Fruit fly (Drosophila melanogaster) whole organism, prepupa: ENCODE results near the gene CG16978.

Experiments
- CG10631 ChIP-seq: fragments of 200-800 bp; sonication (Bioruptor generic); optimal IDR thresholded peaks from 2 replicates; lab custom pipeline; 2016; ENCODE audit warnings: missing biosample characterization, missing genetic modification characterization
- CG10669 ChIP-seq: fragments of 200-800 bp; sonication (Bioruptor generic); optimal IDR thresholded peaks from 3 replicates; lab custom pipeline; 2018; ENCODE audit warnings: missing biosample characterization, mild to moderate bottlenecking, missing genetic modification characterization, moderate library complexity
- CG11294 ChIP-seq: fragments of 200-800 bp; sonication (Bioruptor generic); IDR thresholded peaks from 2 replicates; pipeline ENCODE4 v1.3.6; 2022; ENCODE audit warnings: missing biosample characterization, missing genetic modification characterization
- CG11762 ChIP-seq: fragments of 200-800 bp; sonication (Bioruptor generic); optimal IDR thresholded peaks from 3 replicates; lab custom pipeline; 2016; ENCODE audit warnings: missing biosample characterization, missing genetic modification characterization; ENCODE audit not compliant: insufficient read depth
- CG15336 ChIP-seq: fragments of 200-800 bp; sonication (Bioruptor generic); IDR thresholded peaks from 2 replicates; pipeline ENCODE4 v1.3.6; 2022; ENCODE audit warnings: missing biosample characterization, missing genetic modification characterization
- CG16779 ChIP-seq: fragments of 200-800 bp; sonication (Bioruptor generic); optimal IDR thresholded peaks from 3 replicates; lab custom pipeline; 2017; ENCODE audit warnings: missing biosample characterization, mild to moderate bottlenecking, missing genetic modification characterization
- CG3032 ChIP-seq: fragments of 200-800 bp; optimal IDR thresholded peaks from 2 replicates; lab custom pipeline; 2019; ENCODE audit warnings: missing biosample characterization, mild to moderate bottlenecking, missing genetic modification characterization, moderate library complexity
- CG31627 ChIP-seq: fragments of 200-800 bp; sonication (Bioruptor generic); optimal IDR thresholded peaks from 3 replicates; lab custom pipeline; 2016; ENCODE audit warnings: missing biosample characterization, missing genetic modification characterization
- CG32006 ChIP-seq: fragments of 200-800 bp; sonication (Bioruptor generic); optimal IDR thresholded peaks from 3 replicates; lab custom pipeline; 2017; ENCODE audit warnings: missing biosample characterization, mild to moderate bottlenecking, missing genetic modification characterization
- CG34406 ChIP-seq: fragments of 200-800 bp; sonication (Bioruptor generic); optimal IDR thresholded peaks from 3 replicates; lab custom pipeline; 2016; ENCODE audit warnings: missing biosample characterization, missing genetic modification characterization
- CG3919 ChIP-seq: fragments of 200-800 bp; sonication (Bioruptor generic); optimal IDR thresholded peaks from 3 replicates; lab custom pipeline; 2016; ENCODE audit warnings: missing biosample characterization, missing genetic modification characterization
- CG4318 ChIP-seq: fragments of 200-800 bp; sonication (Bioruptor generic); optimal IDR thresholded peaks from 3 replicates; lab custom pipeline; 2017; ENCODE audit warnings: missing biosample characterization, mild to moderate bottlenecking, missing genetic modification characterization
- CG6163 ChIP-seq: fragments of 200-800 bp; sonication (Bioruptor generic); IDR thresholded peaks from 3 replicates; pipeline ENCODE4 v1.3.6; 2022; ENCODE audit warnings: missing biosample characterization, missing genetic modification characterization
- CG6276 ChIP-seq: fragments of 200-800 bp; sonication (Bioruptor generic); optimal IDR thresholded peaks from 2 replicates; lab custom pipeline; 2017; ENCODE audit warnings: missing biosample characterization, mild to moderate bottlenecking, missing genetic modification characterization
- CG6792 ChIP-seq: fragments of 200-800 bp; sonication (Bioruptor generic); optimal IDR thresholded peaks from 3 replicates; lab custom pipeline; 2016; ENCODE audit warnings: missing biosample characterization, missing genetic modification characterization
- CG6854 ChIP-seq: fragments of 200-800 bp; sonication (Bioruptor generic); optimal IDR thresholded peaks from 2 replicates; lab custom pipeline; 2017; ENCODE audit warnings: missing biosample characterization, mild to moderate bottlenecking, missing genetic modification characterization
- CG8319 ChIP-seq: fragments of 200-800 bp; sonication (Bioruptor generic); optimal IDR thresholded peaks from 3 replicates; lab custom pipeline; 2016; ENCODE audit warnings: missing biosample characterization, missing genetic modification characterization
- CG9139 ChIP-seq: fragments of 200-800 bp; sonication (Bioruptor generic); optimal IDR thresholded peaks from 3 replicates; lab custom pipeline; 2017; ENCODE audit warnings: missing biosample characterization, mild to moderate bottlenecking, missing genetic modification characterization
- Eip75B ChIP-seq: fragments of 200-800 bp; sonication (Bioruptor generic); optimal IDR thresholded peaks from 3 replicates; lab custom pipeline; 2016; ENCODE audit warnings: missing biosample characterization, missing genetic modification characterization
- Eip78C ChIP-seq: fragments of 200-800 bp; sonication (Bioruptor generic); peaks from one replicate; lab custom pipeline; 2016; ENCODE audit warnings: missing biosample characterization, missing genetic modification characterization
- Eip93F ChIP-seq: fragments of 200-800 bp; sonication (Bioruptor generic); optimal IDR thresholded peaks from 2 replicates; lab custom pipeline; 2016; ENCODE audit warnings: missing biosample characterization, mild to moderate bottlenecking, missing genetic modification characterization
- Ets21C ChIP-seq: fragments of 200-800 bp; sonication (Bioruptor generic); optimal IDR thresholded peaks from 3 replicates; lab custom pipeline; 2016; ENCODE audit warnings: missing biosample characterization, missing genetic modification characterization
- Ets96B ChIP-seq: fragments of 200-800 bp; optimal IDR thresholded peaks from 2 replicates; lab custom pipeline; 2019; ENCODE audit warnings: missing biosample characterization, mild to moderate bottlenecking, missing genetic modification characterization, moderate library complexity
- Gug ChIP-seq: fragments of 200-800 bp; sonication (Bioruptor generic); IDR thresholded peaks from 2 replicates; pipeline ENCODE4 v1.3.6; 2022; ENCODE audit warnings: missing biosample characterization, missing genetic modification characterization
- Hr38 ChIP-seq: sonication (Bioruptor generic); optimal IDR thresholded peaks from 2 replicates; lab custom pipeline; 2016; ENCODE audit warnings: missing biosample characterization, missing genetic modification characterization
- Hr39 ChIP-seq: fragments of 200-800 bp; sonication (Bioruptor generic); optimal IDR thresholded peaks from 2 replicates; lab custom pipeline; 2016; ENCODE audit warnings: missing biosample characterization, missing genetic modification characterization
- Hr4 ChIP-seq: fragments of 200-800 bp; sonication (Bioruptor generic); optimal IDR thresholded peaks from 3 replicates; lab custom pipeline; 2016; ENCODE audit warnings: missing biosample characterization, missing genetic modification characterization
- Lpt ChIP-seq: fragments of 200-800 bp; sonication (Bioruptor generic); optimal IDR thresholded peaks from 3 replicates; lab custom pipeline; 2016; ENCODE audit warnings: missing biosample characterization, missing genetic modification characterization
- Met ChIP-seq: fragments of 200-800 bp; sonication (Bioruptor generic); optimal IDR thresholded peaks from 3 replicates; lab custom pipeline; 2016; ENCODE audit warnings: missing biosample characterization, missing genetic modification characterization
- OdsH ChIP-seq: fragments of 200-800 bp; sonication (Bioruptor generic); optimal IDR thresholded peaks from 3 replicates; lab custom pipeline; 2016; ENCODE audit warnings: missing biosample characterization, missing genetic modification characterization
- Smox ChIP-seq: fragments of 200-800 bp; sonication (Bioruptor generic); optimal IDR thresholded peaks from 3 replicates; lab custom pipeline; 2016; ENCODE audit warnings: missing biosample characterization, missing genetic modification characterization
- Sox102F ChIP-seq: fragments of 200-800 bp; sonication (Bioruptor generic); optimal IDR thresholded peaks from 2 replicates; lab custom pipeline; 2016; ENCODE audit warnings: missing biosample characterization, mild to moderate bottlenecking, missing genetic modification characterization
- Sox14 ChIP-seq: fragments of 200-800 bp; sonication (Bioruptor generic); optimal IDR thresholded peaks from 3 replicates; lab custom pipeline; 2016; ENCODE audit warnings: missing biosample characterization, missing genetic modification characterization
- Sox15 ChIP-seq: fragments of 200-800 bp; sonication (Bioruptor generic); optimal IDR thresholded peaks from 3 replicates; lab custom pipeline; 2016; ENCODE audit warnings: missing biosample characterization, missing genetic modification characterization
- achi ChIP-seq: fragments of 200-800 bp; sonication (Bioruptor generic); optimal IDR thresholded peaks from 3 replicates; lab custom pipeline; 2016; ENCODE audit warnings: missing biosample characterization, missing genetic modification characterization
- acj6 ChIP-seq: fragments of 200-800 bp; sonication (Bioruptor generic); optimal IDR thresholded peaks from 3 replicates; lab custom pipeline; 2016; ENCODE audit warnings: missing biosample characterization, missing genetic modification characterization
- cyc ChIP-seq: fragments of 200-800 bp; sonication (Bioruptor generic); optimal IDR thresholded peaks from 3 replicates; lab custom pipeline; 2016; ENCODE audit warnings: missing biosample characterization, missing genetic modification characterization
- dac ChIP-seq: fragments of 200-800 bp; sonication (Bioruptor generic); optimal IDR thresholded peaks from 2 replicates; lab custom pipeline; 2017; ENCODE audit warnings: missing biosample characterization, mild to moderate bottlenecking, missing genetic modification characterization
- dsx ChIP-seq: fragments of 200-800 bp; optimal IDR thresholded peaks from 3 replicates; lab custom pipeline; 2019; ENCODE audit warnings: missing biosample characterization, mild to moderate bottlenecking, missing genetic modification characterization, moderate library complexity; ENCODE audit not compliant: poor library complexity, severe bottlenecking
- esn ChIP-seq: fragments of 200-800 bp; sonication (Bioruptor generic); optimal IDR thresholded peaks from 2 replicates; lab custom pipeline; 2016; ENCODE audit warnings: missing biosample characterization, mild to moderate bottlenecking, missing genetic modification characterization, moderate library complexity
- fd59A ChIP-seq: fragments of 200-800 bp; sonication (Bioruptor generic); optimal IDR thresholded peaks from 2 replicates; lab custom pipeline; 2017; ENCODE audit warnings: missing biosample characterization, mild to moderate bottlenecking, missing genetic modification characterization, missing genetic modification reagents
- fd85E ChIP-seq: fragments of 200-800 bp; sonication (Bioruptor generic); optimal IDR thresholded peaks from 3 replicates; lab custom pipeline; 2016; ENCODE audit warnings: missing biosample characterization, missing genetic modification characterization
- fkh ChIP-seq: fragments of 200-800 bp; sonication (Bioruptor generic); optimal IDR thresholded peaks from 3 replicates; lab custom pipeline; 2017; ENCODE audit warnings: missing biosample characterization, mild to moderate bottlenecking, missing genetic modification characterization, moderate library complexity
- salr ChIP-seq, 2 experiments: fragments of 200-800 bp; sonication (Bioruptor generic); optimal IDR thresholded peaks; 3 replicates each; lab custom pipeline; 2016 to 2018; ENCODE audit warnings: missing biosample characterization in 2 of 2, missing genetic modification characterization in 2 of 2, mild to moderate bottlenecking in 1 of 2
- ss ChIP-seq, 2 experiments: fragments of 200-800 bp; sonication (Bioruptor generic); optimal IDR thresholded peaks; 2 replicates in 1 of 2; 3 replicates in 1 of 2; lab custom pipeline; 2017 to 2018; ENCODE audit warnings: mild to moderate bottlenecking in 2 of 2, missing biosample characterization in 2 of 2, missing genetic modification characterization in 2 of 2, moderate library complexity in 1 of 2
- topi ChIP-seq: fragments of 200-800 bp; sonication (Bioruptor generic); optimal IDR thresholded peaks from 3 replicates; lab custom pipeline; 2016; ENCODE audit warnings: missing biosample characterization, missing genetic modification characterization

Gene CG16978

DNA sequence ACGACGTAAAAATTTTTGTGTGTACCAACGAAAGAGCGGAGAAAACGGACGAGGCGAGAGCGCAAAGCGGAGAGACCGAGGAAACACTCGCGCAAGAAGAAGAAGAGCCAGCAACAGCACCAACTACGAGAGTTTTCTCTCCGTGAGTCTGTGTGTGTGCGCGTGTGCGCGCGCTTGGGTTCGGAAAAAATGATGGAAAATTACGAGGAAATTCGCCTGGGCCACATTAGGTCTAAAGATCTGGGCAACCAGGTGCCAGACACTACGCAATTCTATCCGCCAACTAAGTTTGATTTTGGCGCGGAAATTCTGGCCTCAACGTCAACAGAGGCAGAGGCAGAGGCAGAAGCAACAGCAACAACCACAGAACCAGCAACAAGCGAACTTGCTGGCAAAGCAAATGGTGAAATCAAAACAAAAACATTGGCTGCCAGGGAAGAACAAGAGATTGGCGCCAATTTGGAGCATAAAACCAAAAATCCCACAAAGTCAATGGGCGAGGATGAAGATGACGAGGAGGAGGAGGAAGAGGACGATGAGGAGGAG lies 22.5 kb upstream of the CG16978 start, which contains the start of gene DnaJ-H:
DnaJ-H (minus strand) TSS at position 271 of the 546 bp plus-strand sequence.
- TF ChIP-seq fd85E (GFP tag; lab: Kevin White, UChicago) = peak; percentile 25
- no peak for TF ChIP-seq Hr38
- TF ChIP-seq CG6854 (GFP tag; lab: Kevin White, UChicago) = peak; percentile 22

DNA sequence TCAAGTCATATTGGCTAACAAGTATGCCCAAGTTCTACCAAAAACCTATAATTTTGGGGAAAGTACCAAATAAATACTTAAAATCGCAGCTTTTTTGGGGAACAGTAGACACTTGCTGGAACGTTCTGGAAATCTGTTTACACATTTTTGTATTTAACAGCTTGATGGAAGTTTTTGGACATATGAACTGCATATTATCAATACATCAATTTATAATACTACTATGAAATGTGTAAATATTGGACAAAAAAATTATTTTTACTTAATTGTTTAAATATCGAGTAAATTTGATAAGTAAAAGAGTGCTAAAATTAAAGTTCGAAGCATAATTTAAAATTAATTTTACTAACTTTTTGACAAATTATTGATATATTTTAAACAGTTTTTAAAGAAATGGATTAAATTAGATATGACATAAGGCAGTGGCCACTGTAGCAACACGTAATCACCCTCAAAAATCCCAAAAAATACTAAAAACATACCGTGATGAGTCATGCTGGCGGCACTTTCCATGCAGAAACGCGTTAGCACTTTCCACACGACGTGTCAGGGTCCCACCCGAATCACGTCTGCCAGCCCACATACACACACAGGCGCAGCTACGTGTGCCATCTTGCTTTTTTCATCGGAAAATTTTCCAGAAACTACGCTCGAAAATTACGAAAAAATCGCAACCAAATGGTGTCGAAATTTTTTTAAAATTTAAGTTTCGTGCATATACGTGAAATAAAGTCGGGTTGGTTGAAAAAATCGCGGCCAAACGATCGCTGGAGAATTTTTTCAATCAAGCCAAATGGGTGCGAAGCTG lies 21.8 kb upstream of the CG16978 start, which contains the start of gene Sirt1:
Sirt1 (plus strand) TSS at position 571 of the 808 bp plus-strand sequence.
- TF ChIP-seq CG8319 (GFP tag; lab: Kevin White, UChicago) = no peak
- TF ChIP-seq CG6792 (GFP tag; lab: Kevin White, UChicago) = peak; percentile 83
- peak; percentile 75 for TF ChIP-seq CG6854 (GFP tag; lab: Kevin White, UChicago)
- TF ChIP-seq Hr4 (GFP tag; lab: Kevin White, UChicago) = peak; percentile 87
- TF ChIP-seq CG4318 = peak; percentile 86
- TF ChIP-seq fd59A (GFP tag; lab: Kevin White, UChicago) = peak; percentile 75
- peak; percentile 60 for TF ChIP-seq Lpt (GFP tag; lab: Kevin White, UChicago)
- peak; percentile 82 for TF ChIP-seq CG15336 (GFP tag; lab: Robert Waterston, UW)
- TF ChIP-seq CG6276 (GFP tag; lab: Kevin White, UChicago) = peak; percentile 80
- TF ChIP-seq esn = peak; percentile 85
- TF ChIP-seq Hr39 = peak; percentile 85
- peak; percentile 70 for TF ChIP-seq dsx (GFP tag; lab: Kevin White, UChicago)
- peak; percentile 76 for TF ChIP-seq CG10669 (GFP tag; lab: Kevin White, UChicago)
- TF ChIP-seq cyc (GFP tag; lab: Kevin White, UChicago) = peak; percentile 81
- peak; percentile 90 for TF ChIP-seq CG32006 (GFP tag; lab: Kevin White, UChicago)
- TF ChIP-seq Ets96B (tag; lab: Kevin White, UChicago) = peak; percentile 87
- peak; percentile 39 for TF ChIP-seq fkh (GFP tag; lab: Kevin White, UChicago)
- TF ChIP-seq salr (GFP tag; optimal IDR thresholded peaks at IDR 0.05; lab: Kevin White, UChicago) = peak; percentile 6 to 92
- peak; percentile 32 for TF ChIP-seq Sox102F
- TF ChIP-seq CG34406 = peak; percentile 87
- peak; percentile 88 for TF ChIP-seq Sox15 (GFP tag; lab: Kevin White, UChicago)
- TF ChIP-seq Met (GFP tag; lab: Kevin White, UChicago) = peak; percentile 81
- TF ChIP-seq Gug = no peak; the same call in none of the 2 replicates
- TF ChIP-seq CG3032 (tag; lab: Kevin White, UChicago) = peak; percentile 87
- peak; percentile 74 for TF ChIP-seq Sox14 (GFP tag; lab: Kevin White, UChicago)
- TF ChIP-seq CG6163 (GFP tag; lab: Robert Waterston, UW) = no peak; the same call in 2 of the 3 replicates
- TF ChIP-seq CG16779 (tag; lab: Kevin White, UChicago) = peak; percentile 4
- TF ChIP-seq Ets21C = peak; percentile 65
- peak; percentile 92 for TF ChIP-seq CG10631 (GFP tag; lab: Kevin White, UChicago)
- peak; percentile 83 for TF ChIP-seq Smox (GFP tag; lab: Kevin White, UChicago)
- peak; percentile 88 for TF ChIP-seq acj6 (GFP tag; lab: Kevin White, UChicago)
- TF ChIP-seq Eip93F (GFP tag; lab: Kevin White, UChicago) = peak; percentile 26
- peak; percentile 84 for TF ChIP-seq achi (GFP tag; lab: Kevin White, UChicago)
- no peak for TF ChIP-seq dac (GFP tag; lab: Kevin White, UChicago)
- peak; percentile 86 for TF ChIP-seq CG31627 (GFP tag; lab: Kevin White, UChicago)
- TF ChIP-seq fd85E (GFP tag; lab: Kevin White, UChicago) = no peak
- peak; percentile 63; the same call in 1 of the 2 replicates for TF ChIP-seq CG11294 (GFP tag; lab: Robert Waterston, UW)
- peak; percentile 89 for TF ChIP-seq OdsH
- peak; percentile 77 for TF ChIP-seq topi (GFP tag; lab: Kevin White, UChicago)
- no peak for TF ChIP-seq CG9139 (GFP tag; lab: Kevin White, UChicago)
- peak; percentile 74 for TF ChIP-seq CG11762 (GFP tag; lab: Kevin White, UChicago)
- peak; percentile 81 for TF ChIP-seq CG3919 (GFP tag; lab: Kevin White, UChicago)
- TF ChIP-seq Eip78C (GFP tag; lab: Kevin White, UChicago) = peak; percentile 90
- peak; percentile 74 for TF ChIP-seq Eip75B (GFP tag; lab: Kevin White, UChicago)
- TF ChIP-seq ss (GFP tag; optimal IDR thresholded peaks at IDR 0.05; lab: Kevin White, UChicago) = peak; percentile 6 to 80
- TF ChIP-seq Hr38 = no peak
